Worm (Caenorhabditis elegans): Measurements from ENCODE around the gene C27A2.12.

DNA sequence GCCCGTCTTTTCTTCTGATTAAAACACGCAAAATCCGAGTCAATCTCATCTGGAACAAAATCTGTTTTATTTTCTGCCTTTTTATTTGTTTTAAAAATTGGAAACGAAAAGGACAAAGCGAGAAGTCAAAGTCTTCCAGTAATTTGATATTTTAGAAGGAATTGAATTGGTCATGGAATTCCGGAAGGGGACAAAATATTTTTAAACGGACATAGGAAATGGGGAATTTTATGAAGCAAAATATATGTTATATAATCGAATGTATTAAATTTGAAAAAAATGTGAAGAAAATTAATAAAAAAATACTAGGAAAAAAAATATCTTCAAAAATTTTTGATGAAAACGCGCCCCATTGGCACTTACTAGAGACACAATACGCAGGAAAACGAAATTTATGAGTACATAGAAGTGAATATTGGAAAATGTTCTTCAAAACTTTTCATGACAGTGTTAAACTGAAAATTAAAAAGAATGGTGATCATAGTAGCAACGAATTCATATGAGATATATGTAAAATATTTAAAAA is 17.2 kb downstream of the C27A2.12 start, which contains the start of gene F33G12.7:
- no peak for TF ChIP-seq ceh-40 (GFP tag; IDR thresholded peaks at IDR 0.05)
- TF ChIP-seq ccch-3 (GFP tag; optimal IDR thresholded peaks at IDR 0.05): no peak
- TF ChIP-seq unc-62 (GFP tag; optimal IDR thresholded peaks at IDR 0.05): no peak
